Fruit fly (Drosophila melanogaster) whole organism, prepupa: Measurements from ENCODE around the gene APP-BP1.

Experiments
- Blimp-1 ChIP-seq: fragments of 200-800 bp; sonication (Bioruptor generic); optimal IDR thresholded peaks from 3 replicates; lab custom pipeline; 2017; ENCODE audit warnings: missing biosample characterization, missing genetic modification characterization, mild to moderate bottlenecking, moderate library complexity, missing genetic modification reagents
- CG10631 ChIP-seq: fragments of 200-800 bp; sonication (Bioruptor generic); optimal IDR thresholded peaks from 2 replicates; lab custom pipeline; 2016; ENCODE audit warnings: missing biosample characterization, missing genetic modification characterization
- CG10669 ChIP-seq: fragments of 200-800 bp; sonication (Bioruptor generic); optimal IDR thresholded peaks from 3 replicates; lab custom pipeline; 2018; ENCODE audit warnings: missing biosample characterization, mild to moderate bottlenecking, missing genetic modification characterization, moderate library complexity
- CG11294 ChIP-seq: fragments of 200-800 bp; sonication (Bioruptor generic); IDR thresholded peaks from 2 replicates; pipeline ENCODE4 v1.3.6; 2022; ENCODE audit warnings: missing biosample characterization, missing genetic modification characterization
- CG11902 ChIP-seq: fragments of 200-800 bp; sonication (Bioruptor generic); optimal IDR thresholded peaks from 3 replicates; lab custom pipeline; 2016; ENCODE audit warnings: missing biosample characterization, missing genetic modification characterization
- CG3032 ChIP-seq: fragments of 200-800 bp; optimal IDR thresholded peaks from 2 replicates; lab custom pipeline; 2019; ENCODE audit warnings: missing biosample characterization, mild to moderate bottlenecking, missing genetic modification characterization, moderate library complexity
- CG31627 ChIP-seq: fragments of 200-800 bp; sonication (Bioruptor generic); optimal IDR thresholded peaks from 3 replicates; lab custom pipeline; 2016; ENCODE audit warnings: missing biosample characterization, missing genetic modification characterization
- CG32006 ChIP-seq: fragments of 200-800 bp; sonication (Bioruptor generic); optimal IDR thresholded peaks from 3 replicates; lab custom pipeline; 2017; ENCODE audit warnings: missing biosample characterization, mild to moderate bottlenecking, missing genetic modification characterization
- CG34406 ChIP-seq: fragments of 200-800 bp; sonication (Bioruptor generic); optimal IDR thresholded peaks from 3 replicates; lab custom pipeline; 2016; ENCODE audit warnings: missing biosample characterization, missing genetic modification characterization
- CG6163 ChIP-seq: fragments of 200-800 bp; sonication (Bioruptor generic); IDR thresholded peaks from 3 replicates; pipeline ENCODE4 v1.3.6; 2022; ENCODE audit warnings: missing biosample characterization, missing genetic modification characterization
- CG6276 ChIP-seq: fragments of 200-800 bp; sonication (Bioruptor generic); optimal IDR thresholded peaks from 2 replicates; lab custom pipeline; 2017; ENCODE audit warnings: missing biosample characterization, mild to moderate bottlenecking, missing genetic modification characterization
- CG6808 ChIP-seq: fragments of 200-800 bp; sonication (Bioruptor generic); optimal IDR thresholded peaks from 3 replicates; lab custom pipeline; 2017; ENCODE audit warnings: missing biosample characterization, missing genetic modification characterization, mild to moderate bottlenecking, moderate library complexity, missing genetic modification reagents
- CG7368 ChIP-seq: fragments of 200-800 bp; sonication (Bioruptor generic); optimal IDR thresholded peaks from 3 replicates; lab custom pipeline; 2016; ENCODE audit warnings: missing biosample characterization, missing genetic modification characterization
- CG8119 ChIP-seq: fragments of 200-800 bp; sonication (Bioruptor generic); IDR thresholded peaks from 3 replicates; pipeline ENCODE4 v1.3.6; 2022; ENCODE audit warnings: missing biosample characterization, missing genetic modification characterization
- Eip75B ChIP-seq: fragments of 200-800 bp; sonication (Bioruptor generic); optimal IDR thresholded peaks from 3 replicates; lab custom pipeline; 2016; ENCODE audit warnings: missing biosample characterization, missing genetic modification characterization
- Eip93F ChIP-seq: fragments of 200-800 bp; sonication (Bioruptor generic); optimal IDR thresholded peaks from 2 replicates; lab custom pipeline; 2016; ENCODE audit warnings: missing biosample characterization, mild to moderate bottlenecking, missing genetic modification characterization
- Ets21C ChIP-seq: fragments of 200-800 bp; sonication (Bioruptor generic); optimal IDR thresholded peaks from 3 replicates; lab custom pipeline; 2016; ENCODE audit warnings: missing biosample characterization, missing genetic modification characterization
- Gug ChIP-seq: fragments of 200-800 bp; sonication (Bioruptor generic); IDR thresholded peaks from 2 replicates; pipeline ENCODE4 v1.3.6; 2022; ENCODE audit warnings: missing biosample characterization, missing genetic modification characterization
- Hr38 ChIP-seq: sonication (Bioruptor generic); optimal IDR thresholded peaks from 2 replicates; lab custom pipeline; 2016; ENCODE audit warnings: missing biosample characterization, missing genetic modification characterization
- Hr39 ChIP-seq: fragments of 200-800 bp; sonication (Bioruptor generic); optimal IDR thresholded peaks from 2 replicates; lab custom pipeline; 2016; ENCODE audit warnings: missing biosample characterization, missing genetic modification characterization
- Hr4 ChIP-seq: fragments of 200-800 bp; sonication (Bioruptor generic); optimal IDR thresholded peaks from 3 replicates; lab custom pipeline; 2016; ENCODE audit warnings: missing biosample characterization, missing genetic modification characterization
- Lpt ChIP-seq: fragments of 200-800 bp; sonication (Bioruptor generic); optimal IDR thresholded peaks from 3 replicates; lab custom pipeline; 2016; ENCODE audit warnings: missing biosample characterization, missing genetic modification characterization
- Met ChIP-seq: fragments of 200-800 bp; sonication (Bioruptor generic); optimal IDR thresholded peaks from 3 replicates; lab custom pipeline; 2016; ENCODE audit warnings: missing biosample characterization, missing genetic modification characterization
- Smox ChIP-seq: fragments of 200-800 bp; sonication (Bioruptor generic); optimal IDR thresholded peaks from 3 replicates; lab custom pipeline; 2016; ENCODE audit warnings: missing biosample characterization, missing genetic modification characterization
- Sox102F ChIP-seq: fragments of 200-800 bp; sonication (Bioruptor generic); optimal IDR thresholded peaks from 2 replicates; lab custom pipeline; 2016; ENCODE audit warnings: missing biosample characterization, mild to moderate bottlenecking, missing genetic modification characterization
- Sox15 ChIP-seq: fragments of 200-800 bp; sonication (Bioruptor generic); optimal IDR thresholded peaks from 3 replicates; lab custom pipeline; 2016; ENCODE audit warnings: missing biosample characterization, missing genetic modification characterization
- achi ChIP-seq: fragments of 200-800 bp; sonication (Bioruptor generic); optimal IDR thresholded peaks from 3 replicates; lab custom pipeline; 2016; ENCODE audit warnings: missing biosample characterization, missing genetic modification characterization
- acj6 ChIP-seq: fragments of 200-800 bp; sonication (Bioruptor generic); optimal IDR thresholded peaks from 3 replicates; lab custom pipeline; 2016; ENCODE audit warnings: missing biosample characterization, missing genetic modification characterization
- cyc ChIP-seq: fragments of 200-800 bp; sonication (Bioruptor generic); optimal IDR thresholded peaks from 3 replicates; lab custom pipeline; 2016; ENCODE audit warnings: missing biosample characterization, missing genetic modification characterization
- dsx ChIP-seq: fragments of 200-800 bp; optimal IDR thresholded peaks from 3 replicates; lab custom pipeline; 2019; ENCODE audit warnings: missing biosample characterization, mild to moderate bottlenecking, missing genetic modification characterization, moderate library complexity; ENCODE audit not compliant: poor library complexity, severe bottlenecking
- eg ChIP-seq: fragments of 200-800 bp; sonication (Bioruptor generic); IDR thresholded peaks from 3 replicates; pipeline ENCODE4 v1.3.6; 2022; ENCODE audit warnings: missing biosample characterization, missing genetic modification characterization
- esn ChIP-seq: fragments of 200-800 bp; sonication (Bioruptor generic); optimal IDR thresholded peaks from 2 replicates; lab custom pipeline; 2016; ENCODE audit warnings: missing biosample characterization, mild to moderate bottlenecking, missing genetic modification characterization, moderate library complexity
- fd59A ChIP-seq: fragments of 200-800 bp; sonication (Bioruptor generic); optimal IDR thresholded peaks from 2 replicates; lab custom pipeline; 2017; ENCODE audit warnings: missing biosample characterization, mild to moderate bottlenecking, missing genetic modification characterization, missing genetic modification reagents
- fd85E ChIP-seq: fragments of 200-800 bp; sonication (Bioruptor generic); optimal IDR thresholded peaks from 3 replicates; lab custom pipeline; 2016; ENCODE audit warnings: missing biosample characterization, missing genetic modification characterization
- fkh ChIP-seq: fragments of 200-800 bp; sonication (Bioruptor generic); optimal IDR thresholded peaks from 3 replicates; lab custom pipeline; 2017; ENCODE audit warnings: missing biosample characterization, mild to moderate bottlenecking, missing genetic modification characterization, moderate library complexity
- lz ChIP-seq: fragments of 200-800 bp; sonication (Bioruptor generic); optimal IDR thresholded peaks from 3 replicates; lab custom pipeline; 2016; ENCODE audit warnings: missing biosample characterization, missing genetic modification characterization
- net ChIP-seq: fragments of 200-800 bp; sonication (Bioruptor generic); optimal IDR thresholded peaks from 3 replicates; lab custom pipeline; 2016; ENCODE audit warnings: missing biosample characterization, missing genetic modification characterization
- salr ChIP-seq, 2 experiments: fragments of 200-800 bp; sonication (Bioruptor generic); optimal IDR thresholded peaks; 3 replicates each; lab custom pipeline; 2016 to 2018; ENCODE audit warnings: missing biosample characterization in 2 of 2, missing genetic modification characterization in 2 of 2, mild to moderate bottlenecking in 1 of 2
- spab ChIP-seq: fragments of 200-800 bp; sonication (Bioruptor generic); optimal IDR thresholded peaks from 2 replicates; lab custom pipeline; 2017; ENCODE audit warnings: missing biosample characterization, mild to moderate bottlenecking, missing genetic modification characterization, missing genetic modification reagents
- ss ChIP-seq, 2 experiments: fragments of 200-800 bp; sonication (Bioruptor generic); optimal IDR thresholded peaks; 2 replicates in 1 of 2; 3 replicates in 1 of 2; lab custom pipeline; 2017 to 2018; ENCODE audit warnings: mild to moderate bottlenecking in 2 of 2, missing biosample characterization in 2 of 2, missing genetic modification characterization in 2 of 2, moderate library complexity in 1 of 2
- svp ChIP-seq: fragments of 200-800 bp; sonication (Bioruptor generic); peaks from one replicate; lab custom pipeline; 2016; ENCODE audit warnings: missing biosample characterization, missing genetic modification characterization
- vri ChIP-seq: fragments of 200-800 bp; sonication (Bioruptor generic); optimal IDR thresholded peaks from 3 replicates; lab custom pipeline; 2016; ENCODE audit warnings: missing biosample characterization, mild to moderate bottlenecking, missing genetic modification characterization

Gene APP-BP1

dm6 chr3L:11138862-11139261 lies 40.6 kb downstream of the APP-BP1 start:
- TF ChIP-seq Lpt (GFP tag; lab: Kevin White, UChicago) = peak; percentile 54
- TF ChIP-seq CG6276 = peak; percentile 37
- no peak for TF ChIP-seq spab (GFP tag; lab: Kevin White, UChicago)
- no peak for TF ChIP-seq fd85E
- TF ChIP-seq Eip75B = no peak
- TF ChIP-seq eg (GFP tag; lab: Robert Waterston, UW) = peak; percentile 57; the same call in 1 of the 3 replicates
- peak; percentile 25; the same call in 1 of the 3 replicates for TF ChIP-seq CG8119
- TF ChIP-seq CG6163 (GFP tag; lab: Robert Waterston, UW) = no peak
- TF ChIP-seq CG32006 (GFP tag; lab: Kevin White, UChicago) = no peak

- no peak for TF ChIP-seq Ets21C (GFP tag; lab: Kevin White, UChicago)
- no peak for TF ChIP-seq Sox15
- TF ChIP-seq ss (GFP tag; optimal IDR thresholded peaks at IDR 0.05; lab: Kevin White, UChicago) = peak in 1 of 2 experiments; percentile 32
- TF ChIP-seq CG31627 (GFP tag; lab: Kevin White, UChicago) = no peak
- no peak for TF ChIP-seq CG34406
- no peak for TF ChIP-seq salr (GFP tag; optimal IDR thresholded peaks at IDR 0.05; lab: Kevin White, UChicago)
- TF ChIP-seq, all 60 proteins: peak for 1
These were observed 46.9 kb downstream of the APP-BP1 start for dm6 chr3L:11145065-11145464.

- no peak for TF ChIP-seq cyc (GFP tag; lab: Kevin White, UChicago)
- no peak for TF ChIP-seq dsx (GFP tag; lab: Kevin White, UChicago)
- TF ChIP-seq Blimp-1 (GFP tag; lab: Kevin White, UChicago) = no peak
- no peak for TF ChIP-seq Hr4
- no peak for TF ChIP-seq lz (GFP tag; lab: Kevin White, UChicago)
- TF ChIP-seq Lpt (GFP tag; lab: Kevin White, UChicago) = no peak
- no peak for TF ChIP-seq salr (GFP tag; optimal IDR thresholded peaks at IDR 0.05; lab: Kevin White, UChicago)
- TF ChIP-seq spab (GFP tag; lab: Kevin White, UChicago) = no peak
- no peak for TF ChIP-seq Hr39 (GFP tag; lab: Kevin White, UChicago)
- TF ChIP-seq Eip75B = no peak
- TF ChIP-seq Gug (GFP tag; lab: Robert Waterston, UW) = no peak
- no peak for TF ChIP-seq achi (GFP tag; lab: Kevin White, UChicago)
- no peak for TF ChIP-seq esn
- no peak for TF ChIP-seq acj6
- no peak for TF ChIP-seq CG6163 (GFP tag; lab: Robert Waterston, UW)
These were observed 49.5 kb downstream of the APP-BP1 start for dm6 chr3L:11147675-11148074.

DNA sequence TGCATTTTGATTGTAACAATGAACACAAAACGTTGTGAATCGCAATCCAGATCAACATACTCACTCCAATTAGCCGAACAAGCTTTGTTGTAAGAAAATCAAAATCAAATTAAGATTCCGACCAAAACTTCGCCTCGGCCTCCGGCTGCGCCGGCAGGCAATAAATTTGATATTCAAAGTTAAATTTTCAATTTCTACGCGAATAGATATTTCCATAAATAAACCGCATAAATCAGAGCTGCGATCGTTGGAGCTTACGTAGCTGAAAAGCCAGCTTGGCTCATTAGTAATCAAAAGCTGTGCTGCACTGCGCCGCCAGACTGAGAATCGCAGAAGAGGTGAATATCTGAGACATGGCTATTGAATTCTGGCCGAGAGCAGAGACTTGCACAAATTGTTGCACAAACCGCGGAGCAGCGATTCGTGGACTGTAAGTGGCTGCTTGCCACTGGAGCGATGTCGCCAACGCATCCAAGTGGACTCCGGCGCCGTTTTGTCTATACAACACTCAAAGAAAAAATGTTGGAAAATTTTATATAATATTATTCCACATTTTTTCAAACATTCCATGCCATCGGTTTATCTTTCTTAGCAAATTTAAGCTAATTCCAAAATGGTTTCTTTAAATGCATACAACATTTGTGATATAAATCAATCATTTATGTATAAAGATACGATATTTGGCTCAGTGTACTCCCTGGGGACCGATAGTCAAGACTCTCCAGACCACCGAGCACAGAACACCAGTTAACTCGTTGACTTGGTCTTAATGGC lies 50.5 kb downstream of the APP-BP1 start:
- TF ChIP-seq Smox (GFP tag; lab: Kevin White, UChicago) (no peak), svp (GFP tag; lab: Kevin White, UChicago) (no peak), fkh (GFP tag; lab: Kevin White, UChicago) (no peak), CG6808 (GFP tag; lab: Kevin White, UChicago) (peak; percentile 84), CG3032 (peak; percentile 81), CG6276 (peak; percentile 69), CG10631 (GFP tag; lab: Kevin White, UChicago) (peak; percentile 77), CG34406 (peak; percentile 16), CG7368 (GFP tag; lab: Kevin White, UChicago) (peak; percentile 27), CG6163 (GFP tag; lab: Robert Waterston, UW) (peak; percentile 85), achi (GFP tag; lab: Kevin White, UChicago) (peak; percentile 73), CG10669 (peak; percentile 85), Sox15 (no peak), acj6 (peak; percentile 60), Sox102F (GFP tag; lab: Kevin White, UChicago) (no peak), Hr4 (peak; percentile 70), Hr38 (GFP tag; lab: Kevin White, UChicago) (no peak), fd59A (GFP tag; lab: Kevin White, UChicago) (peak; percentile 69), Met (GFP tag; lab: Kevin White, UChicago) (no peak), Eip93F (GFP tag; lab: Kevin White, UChicago) (no peak), Ets21C (GFP tag; lab: Kevin White, UChicago) (no peak), eg (GFP tag; lab: Robert Waterston, UW) (peak; percentile 67; the same call in 2 of the 3 replicates), cyc (GFP tag; lab: Kevin White, UChicago) (no peak), CG11294 (GFP tag; lab: Robert Waterston, UW) (0 out of 2 replicates have a peak, but pooled peaks have one; percentile 54), net (GFP tag; lab: Kevin White, UChicago) (peak; percentile 60), Hr39 (GFP tag; lab: Kevin White, UChicago) (no peak), spab (GFP tag; lab: Kevin White, UChicago) (peak; percentile 76), Lpt (GFP tag; lab: Kevin White, UChicago) (peak; percentile 70), CG11902 (GFP tag; lab: Kevin White, UChicago) (no peak), vri (no peak)
